Worm (Caenorhabditis elegans) whole organism, L3 larva: ENCODE measurements around the gene Y32G9A.12.

Experiments
- aly-2 ChIP-seq: fragments of 150-350 bp; optimal IDR thresholded peaks from 2 replicates; lab custom pipeline; 2014; ENCODE audit warnings: missing biosample characterization, missing genetic modification characterization
- ceh-82 ChIP-seq: fragments of 150-350 bp; optimal IDR thresholded peaks from 2 replicates; lab custom pipeline; 2014; ENCODE audit warnings: missing biosample characterization, missing genetic modification characterization
- ceh-9 ChIP-seq: sonication (generic microtip); optimal IDR thresholded peaks from 2 replicates; lab custom pipeline; 2018; ENCODE audit warnings: missing biosample characterization, missing genetic modification characterization
- egl-27 ChIP-seq: sonication (generic microtip); optimal IDR thresholded peaks from 4 replicates; lab custom pipeline; 2017; ENCODE audit warnings: missing biosample characterization, missing genetic modification reagents, missing genetic modification characterization
- elt-1 ChIP-seq: fragments of 150-350 bp; optimal IDR thresholded peaks from 2 replicates; lab custom pipeline; 2014; ENCODE audit warnings: missing biosample characterization, missing genetic modification characterization
- eor-1 ChIP-seq, 2 experiments: fragments of 150-350 bp; optimal IDR thresholded peaks; 2 replicates each; lab custom pipeline; 2014 to 2018; ENCODE audit warnings: missing biosample characterization in 2 of 2, missing genetic modification characterization in 2 of 2
- nhr-237 ChIP-seq: fragments of 150-350 bp; optimal IDR thresholded peaks from 2 replicates; lab custom pipeline; 2014; ENCODE audit warnings: missing biosample characterization, missing genetic modification characterization
- pqm-1 ChIP-seq: fragments of 150-350 bp; optimal IDR thresholded peaks from 2 replicates; lab custom pipeline; 2017; ENCODE audit warnings: missing biosample characterization, missing genetic modification characterization, inconsistent platforms
- unc-62 ChIP-seq: fragments of 150-350 bp; sonication (generic microtip); optimal IDR thresholded peaks from 4 replicates; lab custom pipeline; 2014; ENCODE audit warnings: missing biosample characterization, missing genetic modification reagents, missing genetic modification characterization

- TF ChIP-seq ceh-82 (no peak), nhr-237 (no peak), pqm-1 (tag; lab: Kevin White, UChicago) (no peak), aly-2 (tag; lab: Kevin White, UChicago) (no peak), ceh-9 (no peak), eor-1 (tag; optimal IDR thresholded peaks at IDR 0.05; lab: Kevin White, UChicago) (no peak), unc-62 (no peak), elt-1 (tag; lab: Kevin White, UChicago) (no peak), egl-27 (tag; lab: Kevin White, UChicago) (no peak)
Measured at ce11 chrV:1964806-1965205, 44.8 kb upstream of the Y32G9A.12 start, which contains the start of gene srj-15.
